Fruit fly (Drosophila melanogaster): Measurements from ENCODE around the gene CG13445.
A peak's percentile ranks its signal among the peaks of the same experiment; 100 is the strongest.

Gene CG13445

dm6 chr3L:15847655-15848054, 38.4 kb downstream of the CG13445 start (continued):
- TF ChIP-seq Camta (GFP tag; optimal IDR thresholded peaks at IDR 0.05) (no peak), CkIIα-i1 (GFP tag; IDR thresholded peaks at IDR 0.05) (no peak), CG2129 (GFP tag; IDR thresholded peaks at IDR 0.05; ENCODE audit: partially characterized antibody) (no peak), tio (GFP tag; optimal IDR thresholded peaks at IDR 0.05) (peak; percentile 39), h (optimal IDR thresholded peaks at IDR 0.05) (no peak), yki (optimal IDR thresholded peaks at IDR 0.05) (no peak), gfzf (GFP tag; optimal IDR thresholded peaks at IDR 0.05) (no peak), Abd-B (GFP tag; optimal IDR thresholded peaks at IDR 0.05) (no peak), Rx (GFP tag; IDR thresholded peaks at IDR 0.05) (no peak), lbe (GFP tag; optimal IDR thresholded peaks at IDR 0.05) (no peak), CG1603 (tag; optimal IDR thresholded peaks at IDR 0.05) (no peak), CG7372 (GFP tag; IDR thresholded peaks at IDR 0.05) (no peak), CG4282 (GFP tag; optimal IDR thresholded peaks at IDR 0.05) (no peak), sug (tag; optimal IDR thresholded peaks at IDR 0.05) (no peak), Lhr (GFP tag; optimal IDR thresholded peaks at IDR 0.05) (no peak), dan (GFP tag; IDR thresholded peaks at IDR 0.05) (no peak), CG1024 (GFP tag; IDR thresholded peaks at IDR 0.05) (no peak), CG3995 (GFP tag; optimal IDR thresholded peaks at IDR 0.05) (no peak), wdn (GFP tag; IDR thresholded peaks at IDR 0.05) (no peak), tll (GFP tag; optimal IDR thresholded peaks at IDR 0.05) (no peak), CG4360 (GFP tag; IDR thresholded peaks at IDR 0.05) (no peak), CG30431 (GFP tag; optimal IDR thresholded peaks at IDR 0.05) (peak; percentile 26), D (optimal IDR thresholded peaks at IDR 0.05) (no peak), D (GFP tag; optimal IDR thresholded peaks at IDR 0.05) (no peak), pnt (GFP tag; optimal IDR thresholded peaks at IDR 0.05) (no peak), kay (GFP tag; optimal IDR thresholded peaks at IDR 0.05) (no peak), CG4854 (GFP tag; optimal IDR thresholded peaks at IDR 0.05) (no peak), CG16779 (GFP tag; IDR thresholded peaks at IDR 0.05) (no peak), CG4404 (GFP tag; IDR thresholded peaks at IDR 0.05) (no peak; the same call in 1 of the 2 replicates), CG10267 (tag; optimal IDR thresholded peaks at IDR 0.05) (peak; percentile 14), ham (GFP tag; IDR thresholded peaks at IDR 0.05) (no peak), CG6272 (GFP tag; IDR thresholded peaks at IDR 0.05) (no peak), CG32772 (GFP tag; IDR thresholded peaks at IDR 0.05) (no peak), gro (GFP tag; optimal IDR thresholded peaks at IDR 0.05) (no peak), Chrac-16 (GFP tag; optimal IDR thresholded peaks at IDR 0.05) (peak; percentile 7), Deaf1 (tag; optimal IDR thresholded peaks at IDR 0.05) (no peak), sens (GFP tag) (no peak), seq (GFP tag; IDR thresholded peaks at IDR 0.05) (no peak), CG6813 (GFP tag; optimal IDR thresholded peaks at IDR 0.05) (no peak), Ets97D (GFP tag; optimal IDR thresholded peaks at IDR 0.05) (no peak), Usf (GFP tag; optimal IDR thresholded peaks at IDR 0.05) (peak; percentile 5), fru (optimal IDR thresholded peaks at IDR 0.05) (no peak), cato (GFP tag; optimal IDR thresholded peaks at IDR 0.05; ENCODE audit: borderline replicate concordance) (no peak), trem (tag; optimal IDR thresholded peaks at IDR 0.05) (peak; percentile 2), CG12104 (GFP tag; optimal IDR thresholded peaks at IDR 0.05) (no peak), HLH3B (GFP tag; IDR thresholded peaks at IDR 0.05) (no peak), oc (tag; optimal IDR thresholded peaks at IDR 0.05) (no peak), ERR (GFP tag; optimal IDR thresholded peaks at IDR 0.05) (no peak), NC2β (GFP tag; optimal IDR thresholded peaks at IDR 0.05) (no peak), HHEX (GFP tag; optimal IDR thresholded peaks at IDR 0.05) (no peak), CG14710 (tag; optimal IDR thresholded peaks at IDR 0.05) (peak; percentile 42), PHDP (tag; optimal IDR thresholded peaks at IDR 0.05) (no peak), fu2 (GFP tag; optimal IDR thresholded peaks at IDR 0.05) (no peak), CG18764 (GFP tag; optimal IDR thresholded peaks at IDR 0.05) (no peak)
